Fruit fly (Drosophila melanogaster) whole organism, prepupa: ENCODE results near the gene Elal.
A peak's percentile ranks its signal among the peaks of the same experiment; 100 is the strongest.

ENCODE experiments used
- Blimp-1 ChIP-seq: fragments of 200-800 bp; sonication (Bioruptor generic); optimal IDR thresholded peaks from 3 replicates; lab custom pipeline; 2017; ENCODE audit warnings: missing biosample characterization, missing genetic modification characterization, mild to moderate bottlenecking, moderate library complexity, missing genetic modification reagents
- CG10669 ChIP-seq: fragments of 200-800 bp; sonication (Bioruptor generic); optimal IDR thresholded peaks from 3 replicates; lab custom pipeline; 2018; ENCODE audit warnings: missing biosample characterization, mild to moderate bottlenecking, missing genetic modification characterization, moderate library complexity
- CG11762 ChIP-seq: fragments of 200-800 bp; sonication (Bioruptor generic); optimal IDR thresholded peaks from 3 replicates; lab custom pipeline; 2016; ENCODE audit warnings: missing biosample characterization, missing genetic modification characterization; ENCODE audit not compliant: insufficient read depth
- CG15336 ChIP-seq: fragments of 200-800 bp; sonication (Bioruptor generic); IDR thresholded peaks from 2 replicates; pipeline ENCODE4 v1.3.6; 2022; ENCODE audit warnings: missing biosample characterization, missing genetic modification characterization
- CG1621 ChIP-seq: fragments of 200-800 bp; sonication (Bioruptor generic); optimal IDR thresholded peaks from 3 replicates; lab custom pipeline; 2018; ENCODE audit warnings: missing biosample characterization, mild to moderate bottlenecking, missing genetic modification characterization
- CG16779 ChIP-seq: fragments of 200-800 bp; sonication (Bioruptor generic); optimal IDR thresholded peaks from 3 replicates; lab custom pipeline; 2017; ENCODE audit warnings: missing biosample characterization, mild to moderate bottlenecking, missing genetic modification characterization
- CG3032 ChIP-seq: fragments of 200-800 bp; optimal IDR thresholded peaks from 2 replicates; lab custom pipeline; 2019; ENCODE audit warnings: missing biosample characterization, mild to moderate bottlenecking, missing genetic modification characterization, moderate library complexity
- CG34406 ChIP-seq: fragments of 200-800 bp; sonication (Bioruptor generic); optimal IDR thresholded peaks from 3 replicates; lab custom pipeline; 2016; ENCODE audit warnings: missing biosample characterization, missing genetic modification characterization
- CG3919 ChIP-seq: fragments of 200-800 bp; sonication (Bioruptor generic); optimal IDR thresholded peaks from 3 replicates; lab custom pipeline; 2016; ENCODE audit warnings: missing biosample characterization, missing genetic modification characterization
- CG6163 ChIP-seq: fragments of 200-800 bp; sonication (Bioruptor generic); IDR thresholded peaks from 3 replicates; pipeline ENCODE4 v1.3.6; 2022; ENCODE audit warnings: missing biosample characterization, missing genetic modification characterization
- CG6792 ChIP-seq: fragments of 200-800 bp; sonication (Bioruptor generic); optimal IDR thresholded peaks from 3 replicates; lab custom pipeline; 2016; ENCODE audit warnings: missing biosample characterization, missing genetic modification characterization
- CG6808 ChIP-seq: fragments of 200-800 bp; sonication (Bioruptor generic); optimal IDR thresholded peaks from 3 replicates; lab custom pipeline; 2017; ENCODE audit warnings: missing biosample characterization, missing genetic modification characterization, mild to moderate bottlenecking, moderate library complexity, missing genetic modification reagents
- CG6854 ChIP-seq: fragments of 200-800 bp; sonication (Bioruptor generic); optimal IDR thresholded peaks from 2 replicates; lab custom pipeline; 2017; ENCODE audit warnings: missing biosample characterization, mild to moderate bottlenecking, missing genetic modification characterization
- CG7368 ChIP-seq: fragments of 200-800 bp; sonication (Bioruptor generic); optimal IDR thresholded peaks from 3 replicates; lab custom pipeline; 2016; ENCODE audit warnings: missing biosample characterization, missing genetic modification characterization
- CG8319 ChIP-seq: fragments of 200-800 bp; sonication (Bioruptor generic); optimal IDR thresholded peaks from 3 replicates; lab custom pipeline; 2016; ENCODE audit warnings: missing biosample characterization, missing genetic modification characterization
- Eip75B ChIP-seq: fragments of 200-800 bp; sonication (Bioruptor generic); optimal IDR thresholded peaks from 3 replicates; lab custom pipeline; 2016; ENCODE audit warnings: missing biosample characterization, missing genetic modification characterization
- Eip78C ChIP-seq: fragments of 200-800 bp; sonication (Bioruptor generic); peaks from one replicate; lab custom pipeline; 2016; ENCODE audit warnings: missing biosample characterization, missing genetic modification characterization
- Eip93F ChIP-seq: fragments of 200-800 bp; sonication (Bioruptor generic); optimal IDR thresholded peaks from 2 replicates; lab custom pipeline; 2016; ENCODE audit warnings: missing biosample characterization, mild to moderate bottlenecking, missing genetic modification characterization
- Ets21C ChIP-seq: fragments of 200-800 bp; sonication (Bioruptor generic); optimal IDR thresholded peaks from 3 replicates; lab custom pipeline; 2016; ENCODE audit warnings: missing biosample characterization, missing genetic modification characterization
- Gug ChIP-seq: fragments of 200-800 bp; sonication (Bioruptor generic); IDR thresholded peaks from 2 replicates; pipeline ENCODE4 v1.3.6; 2022; ENCODE audit warnings: missing biosample characterization, missing genetic modification characterization
- Hr38 ChIP-seq: sonication (Bioruptor generic); optimal IDR thresholded peaks from 2 replicates; lab custom pipeline; 2016; ENCODE audit warnings: missing biosample characterization, missing genetic modification characterization
- Hr39 ChIP-seq: fragments of 200-800 bp; sonication (Bioruptor generic); optimal IDR thresholded peaks from 2 replicates; lab custom pipeline; 2016; ENCODE audit warnings: missing biosample characterization, missing genetic modification characterization
- Hr4 ChIP-seq: fragments of 200-800 bp; sonication (Bioruptor generic); optimal IDR thresholded peaks from 3 replicates; lab custom pipeline; 2016; ENCODE audit warnings: missing biosample characterization, missing genetic modification characterization
- Lpt ChIP-seq: fragments of 200-800 bp; sonication (Bioruptor generic); optimal IDR thresholded peaks from 3 replicates; lab custom pipeline; 2016; ENCODE audit warnings: missing biosample characterization, missing genetic modification characterization
- Met ChIP-seq: fragments of 200-800 bp; sonication (Bioruptor generic); optimal IDR thresholded peaks from 3 replicates; lab custom pipeline; 2016; ENCODE audit warnings: missing biosample characterization, missing genetic modification characterization
- OdsH ChIP-seq: fragments of 200-800 bp; sonication (Bioruptor generic); optimal IDR thresholded peaks from 3 replicates; lab custom pipeline; 2016; ENCODE audit warnings: missing biosample characterization, missing genetic modification characterization
- Sox14 ChIP-seq: fragments of 200-800 bp; sonication (Bioruptor generic); optimal IDR thresholded peaks from 3 replicates; lab custom pipeline; 2016; ENCODE audit warnings: missing biosample characterization, missing genetic modification characterization
- Sox15 ChIP-seq: fragments of 200-800 bp; sonication (Bioruptor generic); optimal IDR thresholded peaks from 3 replicates; lab custom pipeline; 2016; ENCODE audit warnings: missing biosample characterization, missing genetic modification characterization
- achi ChIP-seq: fragments of 200-800 bp; sonication (Bioruptor generic); optimal IDR thresholded peaks from 3 replicates; lab custom pipeline; 2016; ENCODE audit warnings: missing biosample characterization, missing genetic modification characterization
- acj6 ChIP-seq: fragments of 200-800 bp; sonication (Bioruptor generic); optimal IDR thresholded peaks from 3 replicates; lab custom pipeline; 2016; ENCODE audit warnings: missing biosample characterization, missing genetic modification characterization
- dsx ChIP-seq: fragments of 200-800 bp; optimal IDR thresholded peaks from 3 replicates; lab custom pipeline; 2019; ENCODE audit warnings: missing biosample characterization, mild to moderate bottlenecking, missing genetic modification characterization, moderate library complexity; ENCODE audit not compliant: poor library complexity, severe bottlenecking
- eg ChIP-seq: fragments of 200-800 bp; sonication (Bioruptor generic); IDR thresholded peaks from 3 replicates; pipeline ENCODE4 v1.3.6; 2022; ENCODE audit warnings: missing biosample characterization, missing genetic modification characterization
- fd59A ChIP-seq: fragments of 200-800 bp; sonication (Bioruptor generic); optimal IDR thresholded peaks from 2 replicates; lab custom pipeline; 2017; ENCODE audit warnings: missing biosample characterization, mild to moderate bottlenecking, missing genetic modification characterization, missing genetic modification reagents
- fkh ChIP-seq: fragments of 200-800 bp; sonication (Bioruptor generic); optimal IDR thresholded peaks from 3 replicates; lab custom pipeline; 2017; ENCODE audit warnings: missing biosample characterization, mild to moderate bottlenecking, missing genetic modification characterization, moderate library complexity
- lz ChIP-seq: fragments of 200-800 bp; sonication (Bioruptor generic); optimal IDR thresholded peaks from 3 replicates; lab custom pipeline; 2016; ENCODE audit warnings: missing biosample characterization, missing genetic modification characterization
- net ChIP-seq: fragments of 200-800 bp; sonication (Bioruptor generic); optimal IDR thresholded peaks from 3 replicates; lab custom pipeline; 2016; ENCODE audit warnings: missing biosample characterization, missing genetic modification characterization
- pdm3 ChIP-seq: fragments of 200-800 bp; sonication (Bioruptor generic); optimal IDR thresholded peaks from 3 replicates; lab custom pipeline; 2016; ENCODE audit warnings: missing biosample characterization, missing genetic modification characterization
- salr ChIP-seq, 2 experiments: fragments of 200-800 bp; sonication (Bioruptor generic); optimal IDR thresholded peaks; 3 replicates each; lab custom pipeline; 2016 to 2018; ENCODE audit warnings: missing biosample characterization in 2 of 2, missing genetic modification characterization in 2 of 2, mild to moderate bottlenecking in 1 of 2
- spab ChIP-seq: fragments of 200-800 bp; sonication (Bioruptor generic); optimal IDR thresholded peaks from 2 replicates; lab custom pipeline; 2017; ENCODE audit warnings: missing biosample characterization, mild to moderate bottlenecking, missing genetic modification characterization, missing genetic modification reagents
- ss ChIP-seq, 2 experiments: fragments of 200-800 bp; sonication (Bioruptor generic); optimal IDR thresholded peaks; 2 replicates in 1 of 2; 3 replicates in 1 of 2; lab custom pipeline; 2017 to 2018; ENCODE audit warnings: mild to moderate bottlenecking in 2 of 2, missing biosample characterization in 2 of 2, missing genetic modification characterization in 2 of 2, moderate library complexity in 1 of 2
- svp ChIP-seq: fragments of 200-800 bp; sonication (Bioruptor generic); peaks from one replicate; lab custom pipeline; 2016; ENCODE audit warnings: missing biosample characterization, missing genetic modification characterization
- topi ChIP-seq: fragments of 200-800 bp; sonication (Bioruptor generic); optimal IDR thresholded peaks from 3 replicates; lab custom pipeline; 2016; ENCODE audit warnings: missing biosample characterization, missing genetic modification characterization
- vri ChIP-seq: fragments of 200-800 bp; sonication (Bioruptor generic); optimal IDR thresholded peaks from 3 replicates; lab custom pipeline; 2016; ENCODE audit warnings: missing biosample characterization, mild to moderate bottlenecking, missing genetic modification characterization

Elal gene

dm6 chr3R:24863894-24864293 is 1.3 kb upstream of the Elal start:
- TF ChIP-seq CG6854 (GFP tag; lab: Kevin White, UChicago) (no peak), ss (GFP tag; optimal IDR thresholded peaks at IDR 0.05; lab: Kevin White, UChicago) (no peak), CG15336 (GFP tag; lab: Robert Waterston, UW) (no peak), CG16779 (tag; lab: Kevin White, UChicago) (no peak), Hr4 (GFP tag; lab: Kevin White, UChicago) (no peak), Eip75B (GFP tag; lab: Kevin White, UChicago) (no peak), Lpt (no peak), spab (GFP tag; lab: Kevin White, UChicago) (no peak)

DNA sequence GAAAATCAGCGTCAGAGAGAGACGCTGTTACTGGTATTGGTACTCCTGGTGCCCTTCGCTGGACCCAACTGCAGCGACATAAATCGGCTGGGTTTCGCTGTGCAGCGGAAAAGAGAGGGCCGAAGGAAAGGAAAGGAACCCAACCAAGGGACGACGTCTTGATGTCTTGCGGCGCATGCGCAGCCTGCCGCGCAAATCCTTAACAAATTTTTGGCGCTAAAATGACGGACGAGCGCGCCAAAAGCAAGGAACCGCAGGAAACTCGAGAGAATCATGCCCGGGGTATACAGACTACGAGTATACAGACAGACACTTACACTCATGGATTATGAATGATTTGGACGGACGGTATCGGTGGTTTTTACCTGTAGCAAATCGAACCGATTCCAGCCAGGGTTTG is 1.8 kb downstream of the Elal start:
- TF ChIP-seq CG15336 (GFP tag; lab: Robert Waterston, UW) (no peak), Sox15 (GFP tag; lab: Kevin White, UChicago) (no peak), pdm3 (no peak), Eip78C (GFP tag; lab: Kevin White, UChicago) (no peak), Ets21C (GFP tag; lab: Kevin White, UChicago) (no peak)

DNA sequence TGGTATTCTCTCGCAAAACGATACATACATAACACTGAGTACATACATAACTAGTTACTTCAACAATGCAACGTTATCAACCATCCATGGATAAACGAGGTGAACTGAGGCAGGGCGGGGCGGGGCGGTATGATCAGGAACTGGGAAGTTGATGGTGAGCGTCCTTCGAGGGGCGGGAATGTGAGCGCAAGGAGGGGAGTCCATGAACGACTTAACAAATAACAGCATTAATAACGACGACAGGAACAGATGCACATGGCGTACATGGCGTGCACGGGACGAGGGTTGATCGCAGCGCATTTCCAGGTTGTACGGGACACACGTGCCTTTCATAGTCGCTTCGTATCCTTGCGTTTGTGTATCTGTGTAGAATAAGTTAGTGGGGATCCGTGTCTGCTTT is 2.8 kb downstream of the Elal start:
- TF ChIP-seq vri (no peak), CG6808 (GFP tag; lab: Kevin White, UChicago) (no peak), CG15336 (GFP tag; lab: Robert Waterston, UW) (no peak)

dm6 chr3R:24870389-24871048 is 5.4 kb downstream of the Elal start, which contains the start of gene CycB3:
Gene CycB3, minus strand, starts transcription at chr3R:24870816.
- TF ChIP-seq CG6854 (GFP tag; lab: Kevin White, UChicago) (peak; percentile 32), fd59A (GFP tag; lab: Kevin White, UChicago) (no peak), Hr4 (GFP tag; lab: Kevin White, UChicago) (no peak), fkh (GFP tag; lab: Kevin White, UChicago) (no peak), Gug (no peak), CG6808 (GFP tag; lab: Kevin White, UChicago) (no peak), OdsH (no peak), acj6 (GFP tag; lab: Kevin White, UChicago) (no peak), topi (GFP tag; lab: Kevin White, UChicago) (no peak), CG7368 (GFP tag; lab: Kevin White, UChicago) (no peak), CG10669 (GFP tag; lab: Kevin White, UChicago) (no peak), Eip78C (GFP tag; lab: Kevin White, UChicago) (peak; percentile 67), CG6792 (GFP tag; lab: Kevin White, UChicago) (no peak), Eip75B (GFP tag; lab: Kevin White, UChicago) (no peak), Blimp-1 (GFP tag; lab: Kevin White, UChicago) (no peak), CG3032 (peak; percentile 14), Ets21C (GFP tag; lab: Kevin White, UChicago) (no peak), dsx (no peak), svp (GFP tag; lab: Kevin White, UChicago) (no peak), Sox15 (GFP tag; lab: Kevin White, UChicago) (no peak), CG1621 (tag; lab: Kevin White, UChicago) (peak; percentile 57), ss (GFP tag; optimal IDR thresholded peaks at IDR 0.05; lab: Kevin White, UChicago) (peak; percentile 36 to 73), achi (GFP tag; lab: Kevin White, UChicago) (no peak), lz (GFP tag; lab: Kevin White, UChicago) (no peak), Sox14 (peak; percentile 29), vri (no peak), CG8319 (no peak), Hr39 (GFP tag; lab: Kevin White, UChicago) (no peak), salr (GFP tag; optimal IDR thresholded peaks at IDR 0.05; lab: Kevin White, UChicago) (no peak), net (no peak), Lpt (no peak), Eip93F (no peak), CG16779 (tag; lab: Kevin White, UChicago) (no peak), CG11762 (no peak), CG6163 (GFP tag; lab: Robert Waterston, UW) (peak; percentile 9; the same call in 1 of the 3 replicates), CG15336 (GFP tag; lab: Robert Waterston, UW) (no peak), eg (peak; percentile 41; the same call in 1 of the 3 replicates), pdm3 (no peak), Met (no peak), CG34406 (GFP tag; lab: Kevin White, UChicago) (no peak), Hr38 (GFP tag; lab: Kevin White, UChicago) (no peak), CG3919 (GFP tag; lab: Kevin White, UChicago) (no peak)
